Worm (Caenorhabditis elegans) whole organism, early embryonic: Measurements from ENCODE around the gene smex-2.

Source experiments
- ama-1 ChIP-seq: fragments of 150-350 bp; optimal IDR thresholded peaks from 2 replicates; lab custom pipeline; 2014
- ets-7 ChIP-seq: sonication (generic microtip); optimal IDR thresholded peaks from 2 replicates; lab custom pipeline; 2016; ENCODE audit warnings: missing genotype, missing genetic modification characterization, missing compliant biosample characterization
- flt-1 ChIP-seq: fragments of 200-800 bp; sonication (Bioruptor generic); IDR thresholded peaks from 2 replicates; pipeline ENCODE4 v1.3.6; 2022; ENCODE audit warnings: missing genetic modification characterization, missing compliant biosample characterization

DNA sequence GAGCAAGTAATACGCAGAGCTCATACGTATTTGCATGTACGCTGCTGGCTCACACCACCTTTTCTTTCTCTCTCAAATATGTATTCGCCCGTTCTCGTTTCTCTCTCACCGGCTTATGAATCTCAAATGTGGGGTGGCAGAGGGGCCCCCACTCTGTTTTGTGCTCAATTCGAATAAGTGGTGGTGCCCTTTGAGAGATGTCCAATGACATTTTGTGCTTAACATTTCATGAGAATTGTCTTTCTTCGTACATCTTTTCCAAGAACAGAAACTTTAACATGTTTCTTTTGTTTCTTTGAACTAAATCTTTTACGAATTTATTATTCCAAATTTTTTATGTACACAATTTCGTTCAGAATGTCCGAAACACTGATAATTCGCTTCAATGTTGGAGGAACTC lies 44.8 kb upstream of the smex-2 start, which contains the start of gene F49H12.3:
- TF ChIP-seq flt-1 (GFP tag; lab: Robert Waterston, UW) (no peak), ama-1 (lab: Kevin White, UChicago) (no peak), ets-7 (tag; lab: Kevin White, UChicago) (no peak)
